Worm (Caenorhabditis elegans): ENCODE data around the gene srj-10.

DNA sequence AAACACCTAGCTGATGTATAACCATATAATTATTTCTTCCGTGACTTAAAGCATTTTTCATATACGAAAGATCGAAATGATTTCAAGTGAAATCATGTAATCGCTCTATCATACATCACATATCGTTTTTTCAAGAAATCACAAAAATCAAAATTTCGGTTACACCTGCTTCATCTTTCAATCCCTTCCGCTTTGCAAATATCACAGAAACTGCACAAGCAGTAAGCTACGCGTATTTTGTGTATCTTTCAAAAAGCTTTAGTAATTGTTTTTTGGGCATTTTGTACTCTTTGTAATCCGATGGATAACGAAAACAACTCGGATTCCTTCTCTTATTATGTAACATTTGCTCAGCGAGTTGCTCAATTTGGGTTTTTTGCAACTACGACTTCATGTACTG is 41.6 kb upstream of the srj-10 start, which contains the start of gene str-25:
- TF ChIP-seq unc-86 (tag; optimal IDR thresholded peaks at IDR 0.05): no peak
- no peak for TF ChIP-seq blmp-1 (tag; optimal IDR thresholded peaks at IDR 0.05)
- no peak for TF ChIP-seq unc-62 (GFP tag; optimal IDR thresholded peaks at IDR 0.05)
- TF ChIP-seq zag-1 (tag; optimal IDR thresholded peaks at IDR 0.05): no peak
- TF ChIP-seq nhr-77 (tag; optimal IDR thresholded peaks at IDR 0.05): no peak
- TF ChIP-seq unc-130 (tag; optimal IDR thresholded peaks at IDR 0.05): no peak
- no peak for TF ChIP-seq ztf-11 (tag; optimal IDR thresholded peaks at IDR 0.05)

All from whole organism, L1 larva.